Worm (Caenorhabditis elegans) whole organism, L4 larva: ENCODE measurements around the gene ZK550.6.

Source experiments
- F10B5.3 ChIP-seq: sonication (generic microtip); optimal IDR thresholded peaks from 2 replicates; lab custom pipeline; 2016; ENCODE audit warnings: mild to moderate bottlenecking, missing genetic modification characterization, missing compliant biosample characterization
- F26F4.8 ChIP-seq: fragments of 200-800 bp; sonication (Bioruptor generic); conservative IDR thresholded peaks from 2 replicates; pipeline ENCODE4 v1.3.6; 2022; ENCODE audit warnings: missing genetic modification characterization, missing compliant biosample characterization
- F49E8.2 ChIP-seq: sonication (generic microtip); optimal IDR thresholded peaks from 2 replicates; lab custom pipeline; 2016; ENCODE audit warnings: missing compliant biosample characterization, mild to moderate bottlenecking, missing genetic modification characterization, borderline replicate concordance
- R02D3.7 ChIP-seq: fragments of 150-350 bp; sonication (generic microtip); optimal IDR thresholded peaks from 3 replicates; lab custom pipeline; 2014; ENCODE audit warnings: missing biosample characterization, missing genetic modification characterization
- T26A8.4 ChIP-seq: fragments of 200-800 bp; sonication (Bioruptor generic); IDR thresholded peaks from 2 replicates; pipeline ENCODE4 v1.3.6; 2022; ENCODE audit warnings: missing genetic modification characterization, missing compliant biosample characterization
- Y75B8A.6 ChIP-seq: fragments of 200-800 bp; sonication (Bioruptor generic); IDR thresholded peaks from 2 replicates; pipeline ENCODE4 v1.3.6; 2022; ENCODE audit warnings: missing genetic modification reagents, missing genetic modification characterization, missing compliant biosample characterization
- ZK546.5 ChIP-seq, 2 experiments: sonication (generic microtip); optimal IDR thresholded peaks; 2 replicates each; lab custom pipeline; 2017; ENCODE audit warnings: missing biosample characterization in 2 of 2, missing genetic modification characterization in 2 of 2
- aly-2 ChIP-seq: sonication (generic microtip); optimal IDR thresholded peaks from 2 replicates; lab custom pipeline; 2018; ENCODE audit warnings: missing biosample characterization, missing genetic modification characterization
- ceh-20 ChIP-seq: fragments of 200-800 bp; sonication (Bioruptor generic); IDR thresholded peaks from 2 replicates; pipeline ENCODE4 v1.3.6; 2022; ENCODE audit warnings: missing genetic modification reagents, missing genetic modification characterization, missing compliant biosample characterization
- ceh-28 ChIP-seq: fragments of 150-350 bp; optimal IDR thresholded peaks from 2 replicates; lab custom pipeline; 2014; ENCODE audit warnings: missing biosample characterization, missing genetic modification reagents, missing genetic modification characterization
- ceh-32 ChIP-seq: sonication (generic microtip); optimal IDR thresholded peaks from 2 replicates; lab custom pipeline; 2016; ENCODE audit warnings: mild to moderate bottlenecking, missing genetic modification characterization, missing compliant biosample characterization; ENCODE audit not compliant: poor library complexity
- ceh-44 ChIP-seq: fragments of 200-800 bp; sonication (Bioruptor generic); IDR thresholded peaks from 2 replicates; pipeline ENCODE4 v1.3.6; 2022; ENCODE audit warnings: missing genetic modification reagents, missing genetic modification characterization, missing compliant biosample characterization
- ceh-82 ChIP-seq: sonication (generic microtip); optimal IDR thresholded peaks from 2 replicates; lab custom pipeline; 2017; ENCODE audit warnings: missing biosample characterization, missing genetic modification characterization
- cey-2 ChIP-seq: sonication (generic microtip); optimal IDR thresholded peaks from 3 replicates; lab custom pipeline; 2017; ENCODE audit warnings: missing genetic modification characterization, mild to moderate bottlenecking, missing compliant biosample characterization, antibody characterized with exemption, borderline replicate concordance; ENCODE audit not compliant: insufficient read depth
- ctbp-1 ChIP-seq: fragments of 200-800 bp; sonication (Bioruptor generic); IDR thresholded peaks from 2 replicates; pipeline ENCODE4 v1.3.6; 2022; ENCODE audit warnings: missing genetic modification reagents, missing genetic modification characterization, missing compliant biosample characterization
- daf-12 ChIP-seq: fragments of 150-350 bp; optimal IDR thresholded peaks from 2 replicates; lab custom pipeline; 2014; ENCODE audit warnings: missing biosample characterization, missing genetic modification reagents, missing genetic modification characterization
- dmd-8 ChIP-seq: fragments of 200-800 bp; sonication (Bioruptor generic); IDR thresholded peaks from 2 replicates; pipeline ENCODE4 v1.3.6; 2022; ENCODE audit warnings: missing genetic modification characterization, missing compliant biosample characterization
- duxl-1 ChIP-seq: sonication (generic microtip); optimal IDR thresholded peaks from 2 replicates; lab custom pipeline; 2016; ENCODE audit warnings: mild to moderate bottlenecking, missing genetic modification characterization, moderate library complexity, missing compliant biosample characterization; ENCODE audit not compliant: poor library complexity
- dve-1 ChIP-seq: sonication (generic microtip); optimal IDR thresholded peaks from 2 replicates; lab custom pipeline; 2017; ENCODE audit warnings: antibody characterized with exemption, mild to moderate bottlenecking, missing genetic modification characterization, missing compliant biosample characterization; ENCODE audit not compliant: insufficient read depth
- egl-43 ChIP-seq: fragments of 200-800 bp; sonication (Bioruptor generic); IDR thresholded peaks from 2 replicates; pipeline ENCODE4 v1.3.6; 2022; ENCODE audit warnings: missing genetic modification reagents, missing genetic modification characterization, missing compliant biosample characterization
- fkh-10 ChIP-seq: fragments of 150-350 bp; optimal IDR thresholded peaks from 2 replicates; lab custom pipeline; 2014; ENCODE audit warnings: missing biosample characterization, missing genetic modification reagents, missing genetic modification characterization
- gei-8 ChIP-seq: fragments of 200-800 bp; sonication (Bioruptor generic); optimal IDR thresholded peaks from 2 replicates; lab custom pipeline; 2018; ENCODE audit warnings: mild to moderate bottlenecking, missing genetic modification characterization, missing compliant biosample characterization
- hif-1 ChIP-seq, 2 experiments: sonication (generic microtip); optimal IDR thresholded peaks; 2 replicates each; lab custom pipeline; 2016 to 2017; ENCODE audit warnings: missing compliant biosample characterization in 2 of 2, missing genetic modification characterization in 2 of 2, missing genetic modification reagents in 2 of 2, missing genotype in 2 of 2, mild to moderate bottlenecking in 1 of 2
- hmg-1.1 ChIP-seq: fragments of 200-800 bp; sonication (Bioruptor generic); IDR thresholded peaks from 2 replicates; pipeline ENCODE4 v1.3.6; 2022; ENCODE audit warnings: missing genetic modification reagents, missing genetic modification characterization, missing compliant biosample characterization
- jun-1 ChIP-seq: fragments of 150-350 bp; optimal IDR thresholded peaks from 2 replicates; lab custom pipeline; 2014; ENCODE audit warnings: missing biosample characterization, missing genetic modification reagents, missing genetic modification characterization
- lin-1 ChIP-seq: fragments of 200-800 bp; sonication (Bioruptor generic); IDR thresholded peaks from 2 replicates; pipeline ENCODE4 v1.3.6; 2022; ENCODE audit warnings: missing genetic modification reagents, missing genetic modification characterization, missing compliant biosample characterization
- lin-13 ChIP-seq: fragments of 150-350 bp; optimal IDR thresholded peaks from 2 replicates; lab custom pipeline; 2014; ENCODE audit warnings: missing biosample characterization, missing genetic modification reagents, missing genetic modification characterization
- lir-3 ChIP-seq: sonication (generic microtip); optimal IDR thresholded peaks from 2 replicates; lab custom pipeline; 2016; ENCODE audit warnings: mild to moderate bottlenecking, missing genetic modification characterization, missing compliant biosample characterization
- madf-9 ChIP-seq: fragments of 200-800 bp; sonication (Bioruptor generic); conservative IDR thresholded peaks from 2 replicates; pipeline ENCODE4 v1.3.6; 2022; ENCODE audit warnings: missing genetic modification reagents, missing genetic modification characterization, missing compliant biosample characterization
- mdt-29 ChIP-seq: fragments of 200-800 bp; sonication (Bioruptor generic); IDR thresholded peaks from 2 replicates; pipeline ENCODE4 v1.3.6; 2022; ENCODE audit warnings: missing genetic modification reagents, missing genetic modification characterization, missing compliant biosample characterization
- mes-2 ChIP-seq: sonication (generic microtip); optimal IDR thresholded peaks from 2 replicates; lab custom pipeline; 2016; ENCODE audit warnings: missing genotype, mild to moderate bottlenecking, missing genetic modification characterization, missing compliant biosample characterization; ENCODE audit not compliant: poor library complexity, severe bottlenecking
- mxl-2 ChIP-seq: fragments of 200-800 bp; sonication (Bioruptor generic); conservative IDR thresholded peaks from 2 replicates; pipeline ENCODE4 v1.3.6; 2022; ENCODE audit warnings: missing genetic modification reagents, missing genetic modification characterization, missing compliant biosample characterization
- mxl-3 ChIP-seq: fragments of 200-800 bp; sonication (Bioruptor generic); optimal IDR thresholded peaks from 2 replicates; lab custom pipeline; 2018; ENCODE audit warnings: mild to moderate bottlenecking, missing genetic modification characterization, missing compliant biosample characterization
- nhr-10 ChIP-seq: fragments of 150-350 bp; optimal IDR thresholded peaks from 2 replicates; lab custom pipeline; 2014; ENCODE audit warnings: missing biosample characterization, missing genetic modification characterization
- nhr-102 ChIP-seq: sonication (generic microtip); optimal IDR thresholded peaks from 2 replicates; lab custom pipeline; 2016; ENCODE audit warnings: mild to moderate bottlenecking, missing genetic modification characterization, moderate library complexity, missing compliant biosample characterization
- nhr-11 ChIP-seq: fragments of 150-350 bp; optimal IDR thresholded peaks from 2 replicates; lab custom pipeline; 2014; ENCODE audit warnings: missing biosample characterization, missing genetic modification characterization
- nhr-25 ChIP-seq: sonication (generic microtip); optimal IDR thresholded peaks from 2 replicates; lab custom pipeline; 2017; ENCODE audit warnings: missing genetic modification characterization, mild to moderate bottlenecking, missing compliant biosample characterization, antibody characterized with exemption, moderate library complexity, borderline replicate concordance; ENCODE audit not compliant: insufficient read depth
- nhr-28 ChIP-seq: fragments of 150-350 bp; optimal IDR thresholded peaks from 2 replicates; lab custom pipeline; 2014; ENCODE audit warnings: missing biosample characterization, missing genetic modification characterization
- nhr-42 ChIP-seq: fragments of 200-800 bp; sonication (Bioruptor generic); IDR thresholded peaks from 2 replicates; pipeline ENCODE4 v1.3.6; 2022; ENCODE audit warnings: missing genetic modification characterization, missing compliant biosample characterization
- nhr-76 ChIP-seq: fragments of 150-350 bp; optimal IDR thresholded peaks from 2 replicates; lab custom pipeline; 2014; ENCODE audit warnings: missing biosample characterization, missing genetic modification characterization
- pqm-1 ChIP-seq: sonication (generic microtip); optimal IDR thresholded peaks from 2 replicates; lab custom pipeline; 2017; ENCODE audit warnings: missing biosample characterization, missing genetic modification characterization
- skn-1 ChIP-seq: fragments of 150-350 bp; optimal IDR thresholded peaks from 2 replicates; lab custom pipeline; 2014; ENCODE audit warnings: missing biosample characterization, missing genetic modification characterization
- snpc-1.2 ChIP-seq: fragments of 200-800 bp; sonication (Bioruptor generic); IDR thresholded peaks from 2 replicates; pipeline ENCODE4 v1.3.6; 2022; ENCODE audit warnings: missing genetic modification reagents, missing genetic modification characterization, missing compliant biosample characterization
- snpc-4 ChIP-seq: fragments of 150-350 bp; optimal IDR thresholded peaks from 2 replicates; lab custom pipeline; 2014; ENCODE audit warnings: missing biosample characterization, missing genetic modification characterization
- unc-130 ChIP-seq: sonication (generic microtip); optimal IDR thresholded peaks from 2 replicates; lab custom pipeline; 2016; ENCODE audit warnings: missing genetic modification reagents, missing genetic modification characterization, missing compliant biosample characterization
- unc-39 ChIP-seq: sonication (generic microtip); optimal IDR thresholded peaks from 2 replicates; lab custom pipeline; 2017; ENCODE audit warnings: missing biosample characterization, missing genetic modification characterization
- zag-1 ChIP-seq: fragments of 150-350 bp; optimal IDR thresholded peaks from 2 replicates; lab custom pipeline; 2014; ENCODE audit warnings: missing biosample characterization, missing genetic modification characterization
- zfp-3 ChIP-seq: fragments of 200-800 bp; sonication (Bioruptor generic); conservative IDR thresholded peaks from 2 replicates; pipeline ENCODE4 v1.3.6; 2022; ENCODE audit warnings: missing genetic modification reagents, missing genetic modification characterization, missing compliant biosample characterization
- ztf-11 ChIP-seq: fragments of 150-350 bp; optimal IDR thresholded peaks from 2 replicates; lab custom pipeline; 2014; ENCODE audit warnings: missing biosample characterization, missing genetic modification characterization
- ztf-7 ChIP-seq: fragments of 150-350 bp; optimal IDR thresholded peaks from 2 replicates; lab custom pipeline; 2014; ENCODE audit warnings: missing biosample characterization, missing genetic modification characterization

The ZK550.6 gene

DNA sequence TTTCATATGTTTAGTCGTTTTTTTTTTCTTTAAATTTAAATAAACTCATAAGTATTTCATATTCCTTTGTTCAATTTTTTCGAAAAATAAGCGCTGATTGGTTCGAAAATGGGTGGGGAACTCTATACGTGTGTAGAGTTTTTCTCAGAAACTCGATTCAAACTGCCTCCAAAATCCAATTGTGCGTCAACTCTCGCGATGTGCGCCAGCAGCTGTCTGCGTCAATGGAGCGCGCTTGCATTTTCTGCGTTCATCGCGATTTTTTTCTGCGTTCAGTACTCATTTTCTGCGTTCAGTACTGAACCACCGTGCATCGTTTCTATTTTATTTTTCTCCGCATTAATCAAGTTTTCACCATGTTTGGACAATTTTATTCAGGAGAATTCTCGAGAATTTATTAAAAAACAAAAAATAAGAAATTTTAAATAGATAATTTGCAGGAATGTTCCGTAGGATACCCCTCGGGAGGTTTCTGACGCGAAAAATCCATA lies 12.5 kb downstream of the ZK550.6 start, which contains the start of gene eelo-2 (continued):
- TF ChIP-seq egl-43 (GFP tag; lab: Robert Waterston, UW) (peak; percentile 90), fkh-10 (GFP tag; lab: Kevin White, UChicago) (peak; percentile 97), R02D3.7 (tag; lab: Kevin White, UChicago) (no peak), nhr-28 (tag; lab: Kevin White, UChicago) (peak; percentile 91), lin-13 (GFP tag; lab: Kevin White, UChicago) (peak; percentile 97), nhr-102 (peak; percentile 98), mxl-3 (GFP tag; lab: Kevin White, UChicago) (peak; percentile 88), unc-130 (GFP tag; lab: Kevin White, UChicago) (peak; percentile 93), F10B5.3 (tag; lab: Kevin White, UChicago) (peak; percentile 93), ceh-32 (tag; lab: Kevin White, UChicago) (peak; percentile 75), aly-2 (no peak), cey-2 (tag; lab: Kevin White, UChicago) (peak; percentile 1), mxl-2 (GFP tag; lab: Robert Waterston, UW) (peak; percentile 86), nhr-25 (tag; lab: Kevin White, UChicago) (peak; percentile 96), ztf-11 (tag; lab: Kevin White, UChicago) (no peak), ZK546.5 (tag; optimal IDR thresholded peaks at IDR 0.05; lab: Kevin White, UChicago) (peak in 1 of 2 experiments; percentile 79), F49E8.2 (tag; lab: Kevin White, UChicago) (peak; percentile 96), T26A8.4 (peak; percentile 98), madf-9 (GFP tag; lab: Robert Waterston, UW) (peak; percentile 92), mes-2 (peak; percentile 97), dve-1 (tag; lab: Kevin White, UChicago) (peak; percentile 99), ceh-28 (tag; lab: Kevin White, UChicago) (no peak), pqm-1 (peak; percentile 63), skn-1 (no peak), ceh-82 (tag; lab: Kevin White, UChicago) (peak; percentile 62), ceh-44 (GFP tag; lab: Robert Waterston, UW) (peak; percentile 87), duxl-1 (tag; lab: Kevin White, UChicago) (peak; percentile 96), lin-1 (GFP tag; lab: Robert Waterston, UW) (peak; percentile 97), zfp-3 (GFP tag; lab: Robert Waterston, UW) (peak; percentile 97), nhr-76 (tag; lab: Kevin White, UChicago) (peak; percentile 75), hmg-1.1 (GFP tag; lab: Robert Waterston, UW) (peak; percentile 97), daf-12 (tag; lab: Kevin White, UChicago) (no peak), snpc-4 (tag; lab: Kevin White, UChicago) (peak; percentile 34), lir-3 (tag; lab: Kevin White, UChicago) (peak; percentile 87), F26F4.8 (GFP tag; lab: Robert Waterston, UW) (no peak), Y75B8A.6 (GFP tag; lab: Robert Waterston, UW) (peak; percentile 90), hif-1 (tag; optimal IDR thresholded peaks at IDR 0.05; lab: Kevin White, UChicago) (peak; percentile 74 to 91), ceh-20 (GFP tag; lab: Robert Waterston, UW) (peak; percentile 96), zag-1 (tag; lab: Kevin White, UChicago) (peak; percentile 86), jun-1 (tag; lab: Kevin White, UChicago) (peak; percentile 94), unc-39 (tag; lab: Kevin White, UChicago) (no peak), ztf-7 (tag; lab: Kevin White, UChicago) (peak; percentile 90), gei-8 (GFP tag; lab: Kevin White, UChicago) (no peak), dmd-8 (GFP tag; lab: Robert Waterston, UW) (0 out of 2 replicates have a peak, but pooled peaks have one; percentile 13), ctbp-1 (GFP tag; lab: Robert Waterston, UW) (peak; percentile 92), nhr-42 (GFP tag; lab: Robert Waterston, UW) (peak; percentile 96), nhr-10 (tag; lab: Kevin White, UChicago) (peak; percentile 71), mdt-29 (GFP tag; lab: Robert Waterston, UW) (peak; percentile 96), snpc-1.2 (peak; percentile 99), nhr-11 (tag; lab: Kevin White, UChicago) (peak; percentile 97)
